Worm (Caenorhabditis elegans) whole organism, L4/young adult: ENCODE data around the gene msra-1.

Experiments used
- W03F9.2 ChIP-seq: fragments of 150-350 bp; optimal IDR thresholded peaks from 2 replicates; lab custom pipeline; 2014; ENCODE audit warnings: missing biosample characterization, missing genetic modification characterization
- dao-5 ChIP-seq: sonication (generic microtip); optimal IDR thresholded peaks from 2 replicates; lab custom pipeline; 2016; ENCODE audit warnings: missing genotype, missing genetic modification characterization, moderate library complexity, missing compliant biosample characterization
- him-1 ChIP-seq: sonication (generic microtip); optimal IDR thresholded peaks from 2 replicates; lab custom pipeline; 2016; ENCODE audit warnings: missing genotype, missing genetic modification reagents, missing genetic modification characterization, missing compliant biosample characterization

Gene msra-1

ce11 chrII:7363990-7364455 is at the start of gene msra-1:
msra-1 (minus strand) TSS chrII:7364040.
- TF ChIP-seq W03F9.2, result peak; percentile 40
- no peak for TF ChIP-seq him-1 (tag; lab: Kevin White, UChicago)

ce11 chrII:7413275-7413674 is 49.4 kb upstream of the msra-1 start:
- no peak for TF ChIP-seq W03F9.2
- TF ChIP-seq him-1 (tag; lab: Kevin White, UChicago), result no peak
- no peak for TF ChIP-seq dao-5 (tag; lab: Kevin White, UChicago)

DNA sequence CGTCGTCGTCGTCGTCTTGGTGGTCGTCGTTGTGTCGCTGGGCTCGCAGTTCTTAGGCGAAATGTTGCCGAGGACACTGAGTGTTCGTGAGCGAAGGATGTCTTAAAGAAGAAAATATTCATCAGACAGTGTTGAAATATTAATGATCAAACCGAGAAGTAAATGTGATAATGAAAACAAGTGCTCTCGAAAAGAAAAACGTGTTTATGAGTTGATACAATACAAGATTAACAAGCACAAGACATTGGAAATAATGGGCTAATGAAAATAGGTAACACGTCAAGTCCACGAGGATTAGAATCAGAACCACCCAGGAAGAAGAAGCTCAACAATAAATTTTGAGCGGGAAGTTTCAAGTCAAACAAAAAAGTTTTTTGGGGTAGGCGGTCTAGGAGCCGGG is 48.1 kb upstream of the msra-1 start, which contains the start of gene K02A2.5:
Gene K02A2.5 (minus strand): TSS at position 101 of the 400 bp plus-strand sequence.
- TF ChIP-seq dao-5 (tag; lab: Kevin White, UChicago) (no peak), W03F9.2 (no peak), him-1 (tag; lab: Kevin White, UChicago) (no peak)

DNA sequence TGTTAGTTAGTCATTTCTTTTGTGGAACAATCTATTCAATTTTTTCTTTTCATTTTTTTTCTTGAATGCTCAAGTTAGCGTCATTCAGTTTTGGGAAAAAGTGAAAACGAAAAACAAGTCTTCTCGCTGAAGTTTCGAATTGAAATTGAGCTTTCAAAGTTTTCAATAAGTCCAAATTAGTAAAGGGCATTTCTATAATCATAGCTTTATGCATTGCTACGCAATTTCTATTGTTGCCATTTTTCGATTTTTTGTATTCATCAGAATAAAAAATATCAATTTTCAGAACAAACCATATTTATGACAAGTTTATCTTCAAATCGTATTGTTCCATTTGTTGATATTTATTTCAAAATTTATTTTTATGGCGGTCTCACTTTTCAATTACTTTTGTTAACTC is 44.4 kb upstream of the msra-1 start, which contains the start of gene srd-55:
Gene srd-55 (plus strand): TSS at position 301 of the 400 bp plus-strand sequence.
- TF ChIP-seq W03F9.2 (no peak), dao-5 (tag; lab: Kevin White, UChicago) (no peak), him-1 (tag; lab: Kevin White, UChicago) (no peak)

ce11 chrII:7406438-7406837 is 42.6 kb upstream of the msra-1 start:
- no peak for TF ChIP-seq W03F9.2
- no peak for TF ChIP-seq dao-5 (tag; lab: Kevin White, UChicago)
- TF ChIP-seq him-1 (tag; lab: Kevin White, UChicago), result no peak

- TF ChIP-seq dao-5 (tag; lab: Kevin White, UChicago), result no peak
- no peak for TF ChIP-seq him-1 (tag; lab: Kevin White, UChicago)
- TF ChIP-seq W03F9.2, result no peak
Measured at ce11 chrII:7405262-7405661, 41.4 kb upstream of the msra-1 start.

- TF ChIP-seq W03F9.2 (no peak), dao-5 (tag; lab: Kevin White, UChicago) (no peak), him-1 (tag; lab: Kevin White, UChicago) (no peak)
Measured at ce11 chrII:7404001-7404400, 40.2 kb upstream of the msra-1 start.

DNA sequence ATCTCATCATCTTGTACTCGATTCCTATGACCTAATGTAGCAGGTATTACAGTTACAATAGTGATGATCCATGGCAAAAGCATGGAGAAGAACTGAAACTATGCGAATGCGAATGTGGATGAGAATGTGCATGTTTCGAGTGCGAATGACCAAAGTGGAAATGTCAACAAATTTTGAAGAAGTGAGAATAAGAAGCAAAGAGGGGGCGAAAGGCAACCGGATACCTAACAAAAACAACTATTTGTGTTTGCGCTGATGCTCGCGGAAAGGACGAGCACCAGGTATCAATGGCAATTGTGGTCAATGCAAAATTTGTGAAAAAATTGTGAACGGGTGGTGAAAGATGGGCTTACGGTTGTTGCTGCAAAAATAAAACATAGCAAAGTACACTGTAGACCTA is 38.8 kb upstream of the msra-1 start, which contains the start of gene nas-7:
Gene nas-7 (minus strand): TSS at position 101 of the 400 bp plus-strand sequence.
- TF ChIP-seq W03F9.2, result no peak
- no peak for TF ChIP-seq him-1 (tag; lab: Kevin White, UChicago)
- TF ChIP-seq dao-5 (tag; lab: Kevin White, UChicago), result no peak

ce11 chrII:7398712-7399111 is 34.9 kb upstream of the msra-1 start, which contains the start of gene C07D10.1:
C07D10.1 (plus strand) TSS chrII:7399012.
- TF ChIP-seq him-1 (tag; lab: Kevin White, UChicago) (no peak), dao-5 (tag; lab: Kevin White, UChicago) (no peak), W03F9.2 (no peak)

- TF ChIP-seq him-1 (tag; lab: Kevin White, UChicago) (peak; percentile 9), W03F9.2 (no peak)
Measured at ce11 chrII:7397273-7397840, 33.5 kb upstream of the msra-1 start.

DNA sequence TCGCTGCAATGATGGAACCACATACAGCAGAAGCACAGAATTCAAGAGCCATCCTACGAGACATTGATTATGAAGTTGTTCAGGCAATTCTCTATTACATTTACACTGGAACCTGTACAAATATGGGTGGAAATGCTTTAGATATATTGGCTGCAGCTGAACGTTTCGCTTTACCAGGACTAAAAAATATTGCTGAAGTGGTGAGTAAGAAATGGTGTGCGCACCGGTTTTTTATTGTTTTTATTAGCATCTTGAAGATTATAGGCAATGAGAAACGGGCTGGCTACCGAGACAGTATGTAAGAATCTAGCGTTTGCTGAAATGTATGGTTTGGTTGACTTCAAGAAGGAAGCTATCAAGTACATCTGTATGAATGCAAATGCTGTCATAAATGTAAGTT is 32.2 kb upstream of the msra-1 start:
- no peak for TF ChIP-seq him-1 (tag; lab: Kevin White, UChicago)
- TF ChIP-seq dao-5 (tag; lab: Kevin White, UChicago), result no peak
- no peak for TF ChIP-seq W03F9.2

ce11 chrII:7394690-7395054 is 30.8 kb upstream of the msra-1 start, which contains the start of gene bath-44:
bath-44 (plus strand) TSS chrII:7394955.
- TF ChIP-seq dao-5 (tag; lab: Kevin White, UChicago) (no peak), W03F9.2 (no peak), him-1 (tag; lab: Kevin White, UChicago) (no peak)

DNA sequence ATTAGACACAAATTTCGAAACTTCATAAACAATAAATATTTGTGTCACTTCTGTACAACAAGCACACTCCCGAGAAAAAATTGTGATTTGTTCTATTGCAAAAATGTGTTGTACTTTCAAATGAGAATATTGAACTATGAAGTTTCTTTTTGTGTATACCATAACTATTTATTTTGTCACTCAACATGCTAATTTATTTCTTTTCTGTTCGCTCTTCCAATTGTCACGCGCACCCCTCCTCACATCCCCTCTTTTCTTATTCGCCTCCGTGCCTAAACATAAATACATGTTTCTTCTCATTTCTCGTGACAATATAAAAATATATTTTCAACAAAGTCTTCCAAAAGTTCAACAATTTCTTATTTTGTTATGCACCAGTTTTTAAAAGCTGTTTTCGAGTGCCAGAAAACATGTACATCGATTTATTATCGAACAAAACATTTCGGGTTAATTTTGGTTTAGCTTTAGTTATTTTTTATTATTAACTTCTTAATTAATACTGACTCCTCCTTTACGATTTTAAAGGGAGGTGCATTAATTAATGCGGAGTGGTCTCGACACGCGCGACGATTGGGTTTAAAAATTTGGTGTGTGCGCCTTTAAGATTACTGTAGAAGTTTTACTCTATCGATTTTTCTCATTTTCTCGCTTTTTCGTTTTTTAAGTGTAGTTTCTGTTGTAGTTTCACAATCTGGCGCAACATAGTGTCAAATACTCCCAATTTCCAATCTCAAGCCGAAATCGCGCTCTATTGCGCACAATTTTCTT is 30.3 kb upstream of the msra-1 start:
- TF ChIP-seq W03F9.2 (peak; percentile 10), him-1 (tag; lab: Kevin White, UChicago) (no peak), dao-5 (tag; lab: Kevin White, UChicago) (no peak)

- TF ChIP-seq dao-5 (tag; lab: Kevin White, UChicago) (no peak), W03F9.2 (no peak), him-1 (tag; lab: Kevin White, UChicago) (no peak)
Measured at ce11 chrII:7393393-7393792, 29.6 kb upstream of the msra-1 start.
